Worm (Caenorhabditis elegans): ENCODE data around the gene parn-2.

DNA sequence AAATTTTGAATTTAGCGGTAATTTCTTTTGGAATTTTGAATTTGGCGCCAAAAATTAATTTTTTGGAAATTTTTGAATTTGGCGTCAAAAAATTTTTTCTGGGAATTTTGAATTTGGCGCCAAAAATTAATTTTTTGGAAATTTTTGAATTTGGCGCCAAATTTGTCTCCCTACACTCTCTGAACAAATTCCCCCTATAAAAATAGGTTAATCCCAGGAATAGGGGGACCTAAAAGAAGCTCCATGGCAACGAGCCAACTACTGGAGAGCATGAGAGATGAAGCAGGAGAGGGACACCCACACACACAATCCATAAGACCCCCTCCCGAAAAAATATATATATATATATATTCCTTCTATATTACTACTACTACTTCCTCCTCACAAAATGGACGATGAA lies 53.5 kb downstream of the parn-2 start, which contains the start of gene aqp-12:
- no peak for TF ChIP-seq mab-5 (tag; optimal IDR thresholded peaks at IDR 0.05)
- TF ChIP-seq unc-62 (GFP tag; optimal IDR thresholded peaks at IDR 0.05) = no peak
- no peak for TF ChIP-seq lsy-2 (tag; optimal IDR thresholded peaks at IDR 0.05)
